Worm (Caenorhabditis elegans) whole organism, L2 larva: ENCODE measurements around the gene W09C2.10.

Experiments
- blmp-1 ChIP-seq: sonication (generic microtip); optimal IDR thresholded peaks from 2 replicates; lab custom pipeline; 2017; ENCODE audit warnings: missing genetic modification characterization, mild to moderate bottlenecking, missing compliant biosample characterization, antibody characterized with exemption, moderate library complexity; ENCODE audit not compliant: insufficient read depth
- ceh-82 ChIP-seq: fragments of 150-350 bp; optimal IDR thresholded peaks from 2 replicates; lab custom pipeline; 2014; ENCODE audit warnings: missing biosample characterization, missing genetic modification characterization
- dmd-4 ChIP-seq: sonication (generic microtip); optimal IDR thresholded peaks from 2 replicates; lab custom pipeline; 2017; ENCODE audit warnings: missing biosample characterization, missing genetic modification characterization
- sem-4 ChIP-seq: fragments of 150-350 bp; optimal IDR thresholded peaks from 2 replicates; lab custom pipeline; 2014; ENCODE audit warnings: missing biosample characterization, missing genetic modification reagents, missing genetic modification characterization
- skn-1 ChIP-seq: sonication (generic microtip); optimal IDR thresholded peaks from 2 replicates; lab custom pipeline; 2017; ENCODE audit warnings: missing biosample characterization, missing genetic modification characterization

- TF ChIP-seq skn-1 (tag; lab: Kevin White, UChicago) (no peak), blmp-1 (no peak), ceh-82 (tag; lab: Kevin White, UChicago) (no peak), dmd-4 (tag; lab: Kevin White, UChicago) (no peak), sem-4 (no peak)
Measured at ce11 chrIV:9623269-9623668, 1.6 kb downstream of the W09C2.10 start, which contains the start of gene W09C2.9.
